Worm (Caenorhabditis elegans) whole organism, L4 larva: ENCODE results near the gene K08E7.6.

ENCODE experiments used
- daf-12 ChIP-seq: fragments of 150-350 bp; optimal IDR thresholded peaks from 2 replicates; lab custom pipeline; 2014; ENCODE audit warnings: missing biosample characterization, missing genetic modification reagents, missing genetic modification characterization
- egl-27 ChIP-seq: sonication (generic microtip); optimal IDR thresholded peaks from 3 replicates; lab custom pipeline; 2017; ENCODE audit warnings: missing biosample characterization, missing genetic modification reagents, missing genetic modification characterization
- lin-15B ChIP-seq: fragments of 150-350 bp; sonication (generic microtip); optimal IDR thresholded peaks from 3 replicates; lab custom pipeline; 2014; ENCODE audit warnings: missing biosample characterization, missing genetic modification characterization
- lir-3 ChIP-seq: sonication (generic microtip); optimal IDR thresholded peaks from 2 replicates; lab custom pipeline; 2016; ENCODE audit warnings: mild to moderate bottlenecking, missing genetic modification characterization, missing compliant biosample characterization
- unc-62 ChIP-seq, 3 experiments: fragments of 150-350 bp in 1 of 3; sonication (generic microtip); optimal IDR thresholded peaks in 2 of 3; peaks in 1 of 3; 1 replicate in 1 of 3; 2 replicates in 2 of 3; lab custom pipeline; 2014 to 2017; ENCODE audit warnings: missing biosample characterization in 3 of 3, missing genetic modification characterization in 3 of 3, missing genetic modification reagents in 3 of 3, missing genotype in 1 of 3

DNA sequence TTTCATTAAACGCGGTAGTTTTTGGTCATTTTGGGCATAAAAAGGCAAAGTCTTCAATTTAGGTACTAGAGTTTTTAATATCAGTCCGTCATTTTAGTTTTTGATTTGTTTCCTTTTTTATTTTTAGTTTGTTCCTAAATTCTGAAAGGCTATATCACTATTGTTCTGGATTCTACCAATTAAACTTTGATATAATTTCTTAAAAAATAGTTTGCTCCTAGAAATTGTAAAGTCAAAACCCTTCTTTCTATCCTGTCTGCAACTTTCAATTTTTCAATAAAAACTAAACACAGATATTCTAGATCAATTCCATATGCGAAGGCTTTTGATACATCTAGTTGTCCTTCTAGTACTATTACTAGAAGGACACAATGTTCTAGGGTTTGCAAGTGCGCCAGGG lies 7.9 kb downstream of the K08E7.6 start, which contains the start of gene K08E7.5:
- TF ChIP-seq lir-3 (no peak), unc-62 (GFP tag; optimal IDR thresholded peaks at IDR 0.05 in 1 of 2; lab: Kevin White, UChicago) (no peak), unc-62 (tag; optimal IDR thresholded peaks at IDR 0.05; lab: Kevin White, UChicago) (no peak), lin-15B (no peak), egl-27 (tag; lab: Kevin White, UChicago) (no peak), daf-12 (tag; lab: Kevin White, UChicago) (no peak)
